Worm (Caenorhabditis elegans) whole organism, L2 larva: Measurements from ENCODE around the gene C13A2.10.

ENCODE experiments used
- ZK546.5 ChIP-seq: sonication (generic microtip); optimal IDR thresholded peaks from 2 replicates; lab custom pipeline; 2017; ENCODE audit warnings: missing biosample characterization, missing genetic modification characterization
- aly-2 ChIP-seq: fragments of 150-350 bp; optimal IDR thresholded peaks from 2 replicates; lab custom pipeline; 2014; ENCODE audit warnings: missing biosample characterization, missing genetic modification characterization
- egl-27 ChIP-seq: sonication (generic microtip); optimal IDR thresholded peaks from 3 replicates; lab custom pipeline; 2017; ENCODE audit warnings: missing biosample characterization, missing genetic modification reagents, missing genetic modification characterization
- lin-13 ChIP-seq: fragments of 150-350 bp; optimal IDR thresholded peaks from 2 replicates; lab custom pipeline; 2014; ENCODE audit warnings: missing biosample characterization, missing genetic modification reagents, missing genetic modification characterization
- mab-5 ChIP-seq: fragments of 150-350 bp; optimal IDR thresholded peaks from 2 replicates; lab custom pipeline; 2014; ENCODE audit warnings: missing biosample characterization, missing genetic modification characterization
- nhr-25 ChIP-seq: fragments of 150-350 bp; sonication (generic microtip); optimal IDR thresholded peaks from 3 replicates; lab custom pipeline; 2014; ENCODE audit warnings: missing biosample characterization, missing genetic modification characterization
- zag-1 ChIP-seq: fragments of 150-350 bp; optimal IDR thresholded peaks from 2 replicates; lab custom pipeline; 2014; ENCODE audit warnings: missing biosample characterization, missing genetic modification characterization
- ztf-11 ChIP-seq: sonication (generic microtip); optimal IDR thresholded peaks from 2 replicates; lab custom pipeline; 2017; ENCODE audit warnings: missing biosample characterization, missing genetic modification characterization

DNA sequence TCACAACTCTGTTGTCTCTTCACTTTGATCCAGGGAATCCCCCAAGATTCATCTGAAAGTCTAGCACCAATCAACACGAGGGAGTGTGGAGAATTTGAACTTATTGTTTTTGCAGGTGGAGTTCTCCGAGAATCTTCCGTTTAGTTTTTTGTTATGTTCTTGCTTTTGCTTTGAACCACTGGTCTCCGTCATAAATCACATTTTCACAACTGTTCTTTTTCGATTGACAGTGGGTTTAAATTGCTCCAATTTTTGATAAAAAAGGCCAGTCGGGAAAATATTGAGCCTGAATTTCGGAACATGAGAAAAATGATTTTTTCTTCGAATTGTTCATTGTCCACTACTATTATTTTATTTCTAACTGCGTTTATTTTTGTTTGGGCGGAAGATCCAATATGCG lies 47.0 kb upstream of the C13A2.10 start, which contains the start of gene F10G2.10:
- TF ChIP-seq egl-27 (tag; lab: Kevin White, UChicago) (no peak), zag-1 (no peak), aly-2 (no peak), nhr-25 (no peak), mab-5 (tag; lab: Kevin White, UChicago) (no peak), ztf-11 (tag; lab: Kevin White, UChicago) (no peak), ZK546.5 (no peak), lin-13 (GFP tag; lab: Kevin White, UChicago) (no peak)
